Fruit fly (Drosophila melanogaster) whole organism, embryonic: ENCODE data around the gene Ankle2.

ENCODE experiments used
- Abd-B ChIP-seq: fragments of 200-800 bp; sonication (Bioruptor generic); optimal IDR thresholded peaks from 2 replicates; lab custom pipeline; 2018; ENCODE audit warnings: missing biosample characterization, mild to moderate bottlenecking, missing genetic modification characterization, moderate library complexity
- BEAF-32 ChIP-seq: fragments of 200-800 bp; sonication (Bioruptor generic); optimal IDR thresholded peaks from 3 replicates; lab custom pipeline; 2017; ENCODE audit warnings: missing biosample characterization, missing genetic modification characterization, mild to moderate bottlenecking, moderate library complexity, missing genetic modification reagents
- CG13287 ChIP-seq: fragments of 200-800 bp; sonication (Bioruptor generic); IDR thresholded peaks from 2 replicates; pipeline ENCODE4 v1.3.6; 2022; ENCODE audit warnings: missing biosample characterization, missing genetic modification characterization; ENCODE audit not compliant: partially characterized antibody
- CG17361 ChIP-seq: fragments of 200-800 bp; sonication (Bioruptor generic); IDR thresholded peaks from 3 replicates; pipeline ENCODE4 v1.3.6; 2022; ENCODE audit warnings: missing biosample characterization, missing genetic modification characterization
- CG17385 ChIP-seq: fragments of 200-800 bp; sonication (Bioruptor generic); optimal IDR thresholded peaks from 3 replicates; lab custom pipeline; 2018; ENCODE audit warnings: missing biosample characterization, mild to moderate bottlenecking, missing genetic modification characterization
- CG2116 ChIP-seq: fragments of 200-800 bp; sonication (Bioruptor generic); optimal IDR thresholded peaks from 3 replicates; lab custom pipeline; 2018; ENCODE audit warnings: missing biosample characterization, mild to moderate bottlenecking, missing genetic modification characterization
- CG34224 ChIP-seq: fragments of 200-800 bp; sonication (Bioruptor generic); IDR thresholded peaks from 3 replicates; pipeline ENCODE4 v1.3.6; 2022; ENCODE audit warnings: missing biosample characterization, missing genetic modification characterization; ENCODE audit not compliant: partially characterized antibody
- CG6791 ChIP-seq: fragments of 200-800 bp; sonication (Bioruptor generic); IDR thresholded peaks from 3 replicates; pipeline ENCODE4 v1.3.6; 2022; ENCODE audit warnings: missing biosample characterization, missing genetic modification characterization; ENCODE audit not compliant: partially characterized antibody
- CG7963 ChIP-seq: fragments of 200-800 bp; sonication (Bioruptor generic); IDR thresholded peaks from 3 replicates; pipeline ENCODE4 v1.3.6; 2022; ENCODE audit warnings: missing biosample characterization, missing genetic modification characterization; ENCODE audit not compliant: partially characterized antibody
- CG9437 ChIP-seq: fragments of 200-800 bp; sonication (Bioruptor generic); optimal IDR thresholded peaks from 2 replicates; lab custom pipeline; 2018; ENCODE audit warnings: missing biosample characterization, mild to moderate bottlenecking, missing genetic modification characterization
- CG9932 ChIP-seq: fragments of 200-800 bp; sonication (Bioruptor generic); IDR thresholded peaks from 2 replicates; pipeline ENCODE4 v1.3.6; 2022; ENCODE audit warnings: missing biosample characterization, missing genetic modification characterization
- Doc3 ChIP-seq: fragments of 200-800 bp; sonication (Bioruptor generic); IDR thresholded peaks from 3 replicates; pipeline ENCODE4 v1.3.6; 2022; ENCODE audit warnings: missing biosample characterization, missing genetic modification characterization; ENCODE audit not compliant: partially characterized antibody
- Dp ChIP-seq: fragments of 200-800 bp; sonication (Bioruptor generic); optimal IDR thresholded peaks from 2 replicates; lab custom pipeline; 2018; ENCODE audit warnings: missing biosample characterization, mild to moderate bottlenecking, missing genetic modification characterization, moderate library complexity
- Dref ChIP-seq: fragments of 200-800 bp; sonication (Bioruptor generic); IDR thresholded peaks from 2 replicates; pipeline ENCODE4 v1.3.6; 2022; ENCODE audit warnings: missing biosample characterization, missing genetic modification characterization
- Ets97D ChIP-seq: fragments of 200-800 bp; sonication (Bioruptor generic); optimal IDR thresholded peaks from 3 replicates; lab custom pipeline; 2016; ENCODE audit warnings: missing biosample characterization, missing genetic modification characterization
- HLH4C ChIP-seq: fragments of 200-800 bp; sonication (Bioruptor generic); IDR thresholded peaks from 3 replicates; pipeline ENCODE4 v1.3.6; 2022; ENCODE audit warnings: missing biosample characterization, missing genetic modification characterization; ENCODE audit not compliant: partially characterized antibody
- HmgD ChIP-seq: fragments of 200-800 bp; sonication (Bioruptor generic); optimal IDR thresholded peaks from 3 replicates; lab custom pipeline; 2016; ENCODE audit warnings: missing biosample characterization, missing genetic modification characterization
- Med ChIP-seq: fragments of 200-800 bp; sonication (Bioruptor generic); peaks from one replicate; lab custom pipeline; 2016; ENCODE audit warnings: missing biosample characterization, missing genetic modification characterization, mild to moderate bottlenecking, inconsistent platforms, moderate library complexity
- Sin3A ChIP-seq: fragments of >200 bp; optimal IDR thresholded peaks from 2 replicates; lab custom pipeline; 2018
- Sry-δ ChIP-seq: fragments of 200-800 bp; sonication (Bioruptor generic); optimal IDR thresholded peaks from 2 replicates; lab custom pipeline; 2016; ENCODE audit warnings: missing biosample characterization, missing genetic modification characterization
- Trl ChIP-seq, 3 experiments: fragments of >200 bp in 2 of 3; fragments of 200-800 bp in 1 of 3; sonication (Bioruptor generic) in 1 of 3; optimal IDR thresholded peaks; 2 replicates in 1 of 3; 3 replicates in 2 of 3; lab custom pipeline; 2016 to 2017; ENCODE audit warnings: missing biosample characterization in 1 of 3, missing genetic modification characterization in 1 of 3
- ac ChIP-seq: fragments of 200-800 bp; sonication (Bioruptor generic); optimal IDR thresholded peaks from 3 replicates; lab custom pipeline; 2017; ENCODE audit warnings: missing biosample characterization, mild to moderate bottlenecking, missing genetic modification characterization
- bbx ChIP-seq: fragments of 200-800 bp; sonication (Bioruptor generic); IDR thresholded peaks from 2 replicates; pipeline ENCODE4 v1.3.6; 2022; ENCODE audit warnings: missing biosample characterization, missing genetic modification characterization; ENCODE audit not compliant: partially characterized antibody
- chinmo ChIP-seq: fragments of 200-800 bp; sonication (Bioruptor generic); IDR thresholded peaks from 4 replicates; pipeline ENCODE4 v1.3.6; 2022; ENCODE audit warnings: missing biosample characterization, missing genetic modification characterization; ENCODE audit not compliant: partially characterized antibody
- hbn ChIP-seq: fragments of 200-800 bp; sonication (Bioruptor generic); IDR thresholded peaks from 2 replicates; pipeline ENCODE4 v1.3.6; 2022; ENCODE audit warnings: missing biosample characterization, missing genetic modification characterization; ENCODE audit not compliant: partially characterized antibody
- insv ChIP-seq, 2 experiments: fragments of 200-800 bp; sonication (Bioruptor generic); optimal IDR thresholded peaks; 3 replicates each; lab custom pipeline; 2016 to 2018; ENCODE audit warnings: missing biosample characterization in 2 of 2, missing genetic modification characterization in 2 of 2
- nmo ChIP-seq: fragments of 200-800 bp; sonication (Bioruptor generic); optimal IDR thresholded peaks from 2 replicates; lab custom pipeline; 2018; ENCODE audit warnings: missing biosample characterization, mild to moderate bottlenecking, missing genetic modification characterization, moderate library complexity
- pita ChIP-seq: fragments of 200-800 bp; sonication (Bioruptor generic); optimal IDR thresholded peaks from 2 replicates; lab custom pipeline; 2017; ENCODE audit warnings: missing biosample characterization, mild to moderate bottlenecking, missing genetic modification characterization
- pzg ChIP-seq: fragments of 200-800 bp; sonication (Bioruptor generic); optimal IDR thresholded peaks from 3 replicates; lab custom pipeline; 2018; ENCODE audit warnings: missing biosample characterization, mild to moderate bottlenecking, missing genetic modification characterization, moderate library complexity
- row ChIP-seq: fragments of 200-800 bp; sonication (Bioruptor generic); IDR thresholded peaks from 3 replicates; pipeline ENCODE4 v1.3.6; 2022; ENCODE audit warnings: missing biosample characterization, missing genetic modification characterization
- sd ChIP-seq: fragments of 200-800 bp; sonication (Bioruptor generic); optimal IDR thresholded peaks from 3 replicates; lab custom pipeline; 2018; ENCODE audit warnings: missing biosample characterization, mild to moderate bottlenecking, missing genetic modification characterization, moderate library complexity
- sens ChIP-seq: fragments of 200-800 bp; sonication (Bioruptor generic); peaks from one replicate; lab custom pipeline; 2016; ENCODE audit warnings: missing biosample characterization, missing genetic modification characterization
- sqz ChIP-seq: fragments of 200-800 bp; sonication (Bioruptor generic); optimal IDR thresholded peaks from 3 replicates; lab custom pipeline; 2018; ENCODE audit warnings: missing biosample characterization, mild to moderate bottlenecking, missing genetic modification characterization
- trem ChIP-seq: fragments of 200-800 bp; optimal IDR thresholded peaks from 3 replicates; lab custom pipeline; 2019; ENCODE audit warnings: missing biosample characterization, mild to moderate bottlenecking, missing genetic modification characterization, moderate library complexity
- vnd ChIP-seq: fragments of 200-800 bp; sonication (Bioruptor generic); IDR thresholded peaks from 3 replicates; pipeline ENCODE4 v1.3.6; 2022; ENCODE audit warnings: missing biosample characterization, missing genetic modification characterization; ENCODE audit not compliant: partially characterized antibody
- zen2 ChIP-seq: fragments of 200-800 bp; sonication (Bioruptor generic); IDR thresholded peaks from 3 replicates; pipeline ENCODE4 v1.3.6; 2022; ENCODE audit warnings: missing biosample characterization, missing genetic modification characterization; ENCODE audit not compliant: partially characterized antibody

Gene Ankle2

dm6 chrX:17578869-17579781 is at the start of gene Ankle2 (continued):
- TF ChIP-seq zen2 (peak; percentile 31; the same call in 1 of the 3 replicates), chinmo (GFP tag; lab: Robert Waterston, UW) (peak; percentile 61; the same call in 1 of the 4 replicates), sens (GFP tag; lab: Kevin White, UChicago) (peak; percentile 66), CG17385 (GFP tag; lab: Kevin White, UChicago) (no peak), Med (GFP tag; lab: Kevin White, UChicago) (peak; percentile 40), Doc3 (GFP tag; lab: Robert Waterston, UW) (peak; percentile 52; the same call in 1 of the 3 replicates), bbx (GFP tag; lab: Robert Waterston, UW) (peak; percentile 68), Sin3A (peak; percentile 73), trem (tag; lab: Kevin White, UChicago) (peak; percentile 34), sqz (GFP tag; lab: Kevin White, UChicago) (peak; percentile 93), row (peak; percentile 23; the same call in 1 of the 3 replicates), pita (GFP tag; lab: Kevin White, UChicago) (peak; percentile 56), Trl (optimal IDR thresholded peaks at IDR 0.05; lab: Kevin White, UChicago) (no peak), Trl (GFP tag; optimal IDR thresholded peaks at IDR 0.05; lab: Kevin White, UChicago) (no peak), vnd (GFP tag; lab: Robert Waterston, UW) (peak; percentile 49; the same call in 1 of the 3 replicates), CG13287 (GFP tag; lab: Robert Waterston, UW) (peak; percentile 76), CG2116 (GFP tag; lab: Kevin White, UChicago) (peak; percentile 23), HLH4C (GFP tag; lab: Robert Waterston, UW) (peak; percentile 54; the same call in 1 of the 3 replicates), CG9932 (peak; percentile 45; the same call in 1 of the 2 replicates), Ets97D (GFP tag; lab: Kevin White, UChicago) (peak; percentile 39), Abd-B (GFP tag; lab: Kevin White, UChicago) (peak; percentile 25), CG7963 (GFP tag; lab: Robert Waterston, UW) (0 out of 3 replicates have a peak, but pooled peaks have one; percentile 41), insv (GFP tag; optimal IDR thresholded peaks at IDR 0.05; lab: Kevin White, UChicago) (no peak), BEAF-32 (peak; percentile 75), pzg (peak; percentile 47), Dp (peak; percentile 39), Sry-δ (peak; percentile 83), nmo (peak; percentile 28), CG9437 (GFP tag; lab: Kevin White, UChicago) (peak; percentile 92), CG17361 (GFP tag; lab: Robert Waterston, UW) (0 out of 3 replicates have a peak, but pooled peaks have one; percentile 31), CG6791 (GFP tag; lab: Robert Waterston, UW) (peak; percentile 61), sd (no peak), CG34224 (GFP tag; lab: Robert Waterston, UW) (peak; percentile 53; the same call in 2 of the 3 replicates), Dref (GFP tag; lab: Robert Waterston, UW) (peak; percentile 60), HmgD (GFP tag; lab: Kevin White, UChicago) (no peak), ac (GFP tag; lab: Kevin White, UChicago) (no peak), hbn (GFP tag; lab: Robert Waterston, UW) (peak; percentile 49; the same call in 1 of the 2 replicates)
